Worm (Caenorhabditis elegans): ENCODE measurements around the gene perm-1.

ce11 chrII:7928600-7928999 lies 48.0 kb downstream of the perm-1 start, which contains the start of gene spv-1:
- no peak for TF ChIP-seq ceh-18 (tag; optimal IDR thresholded peaks at IDR 0.05)
- TF ChIP-seq ama-1 (optimal IDR thresholded peaks at IDR 0.05) = no peak
- no peak for TF ChIP-seq npax-4 (tag; optimal IDR thresholded peaks at IDR 0.05)
- TF ChIP-seq F13H6.1 (tag; optimal IDR thresholded peaks at IDR 0.05) = no peak
- TF ChIP-seq K02D7.2 (tag; optimal IDR thresholded peaks at IDR 0.05) = no peak
- TF ChIP-seq unc-86 (tag; optimal IDR thresholded peaks at IDR 0.05) = no peak
- no peak for TF ChIP-seq ceh-48 (tag; optimal IDR thresholded peaks at IDR 0.05)
- no peak for TF ChIP-seq C08G9.2 (tag; optimal IDR thresholded peaks at IDR 0.05)
- TF ChIP-seq eyg-1 (tag; optimal IDR thresholded peaks at IDR 0.05) = no peak
- TF ChIP-seq gmeb-2 (tag; optimal IDR thresholded peaks at IDR 0.05) = no peak
- TF ChIP-seq lim-6 (tag; optimal IDR thresholded peaks at IDR 0.05) = no peak

Data from whole organism, late embryonic.